Worm (Caenorhabditis elegans) whole organism, young adult: ENCODE measurements around the gene H01G02.3.
A peak's percentile ranks its signal among the peaks of the same experiment; 100 is the strongest.
"Not testable (repeated sequence)": the region's sequence is repeated elsewhere in the genome, so short reads cannot be mapped to it uniquely, and the experiment has no call there.

ENCODE experiments used
- B0336.3 ChIP-seq: fragments of 200-800 bp; sonication (Bioruptor generic); IDR thresholded peaks from 2 replicates; pipeline ENCODE4 v1.3.6; 2022; ENCODE audit warnings: missing genetic modification characterization, missing compliant biosample characterization
- F10E7.11 ChIP-seq: sonication (generic microtip); optimal IDR thresholded peaks from 2 replicates; lab custom pipeline; 2017; ENCODE audit warnings: mild to moderate bottlenecking, missing genetic modification characterization, moderate library complexity, missing compliant biosample characterization
- F22D6.2 ChIP-seq: sonication (generic microtip); optimal IDR thresholded peaks from 2 replicates; lab custom pipeline; 2016; ENCODE audit warnings: mild to moderate bottlenecking, missing genetic modification characterization, missing compliant biosample characterization
- F37B4.10 ChIP-seq: fragments of 200-800 bp; sonication (Bioruptor generic); IDR thresholded peaks from 2 replicates; pipeline ENCODE4 v1.3.6; 2022; ENCODE audit warnings: missing genetic modification characterization, missing compliant biosample characterization
- F39B2.1 ChIP-seq: fragments of 200-800 bp; sonication (Bioruptor generic); IDR thresholded peaks from 2 replicates; pipeline ENCODE4 v1.3.6; 2022; ENCODE audit warnings: missing genetic modification reagents, missing genetic modification characterization, missing compliant biosample characterization
- F57A8.1 ChIP-seq: fragments of 200-800 bp; sonication (Bioruptor generic); optimal IDR thresholded peaks from 2 replicates; lab custom pipeline; 2018; ENCODE audit warnings: mild to moderate bottlenecking, missing genetic modification characterization, moderate library complexity, missing compliant biosample characterization
- K12H6.12 ChIP-seq: fragments of 200-800 bp; sonication (Bioruptor generic); optimal IDR thresholded peaks from 2 replicates; lab custom pipeline; 2018; ENCODE audit warnings: mild to moderate bottlenecking, missing genetic modification characterization, missing compliant biosample characterization
- Y53F4B.3 ChIP-seq: fragments of 200-800 bp; sonication (Bioruptor generic); IDR thresholded peaks from 2 replicates; pipeline ENCODE4 v1.3.6; 2022; ENCODE audit warnings: missing genetic modification reagents, missing genetic modification characterization, missing compliant biosample characterization
- Y53G8AR.9 ChIP-seq: fragments of 200-800 bp; sonication (Bioruptor generic); conservative IDR thresholded peaks from 2 replicates; pipeline ENCODE4 v1.3.6; 2022; ENCODE audit warnings: missing genetic modification reagents, missing genetic modification characterization, missing compliant biosample characterization
- Y56A3A.18 ChIP-seq: fragments of 200-800 bp; sonication (Bioruptor generic); IDR thresholded peaks from 2 replicates; pipeline ENCODE4 v1.3.6; 2022; ENCODE audit warnings: missing genetic modification reagents, missing genetic modification characterization, missing compliant biosample characterization
- akir-1 ChIP-seq: fragments of 200-800 bp; sonication (Bioruptor generic); optimal IDR thresholded peaks from 2 replicates; lab custom pipeline; 2018; ENCODE audit warnings: mild to moderate bottlenecking, missing genetic modification characterization, moderate library complexity, missing compliant biosample characterization
- aptf-3 ChIP-seq: fragments of 200-800 bp; sonication (Bioruptor generic); IDR thresholded peaks from 2 replicates; pipeline ENCODE4 v1.3.6; 2022; ENCODE audit warnings: missing genetic modification characterization, missing compliant biosample characterization
- attf-3 ChIP-seq: fragments of 200-800 bp; sonication (Bioruptor generic); conservative IDR thresholded peaks from 2 replicates; pipeline ENCODE4 v1.3.6; 2022; ENCODE audit warnings: missing genetic modification reagents, missing genetic modification characterization, missing compliant biosample characterization
- bed-2 ChIP-seq: fragments of 200-800 bp; sonication (Bioruptor generic); IDR thresholded peaks from 2 replicates; pipeline ENCODE4 v1.3.6; 2022; ENCODE audit warnings: missing genetic modification reagents, missing genetic modification characterization, missing compliant biosample characterization
- cebp-2 ChIP-seq: fragments of 200-800 bp; sonication (Bioruptor generic); IDR thresholded peaks from 2 replicates; pipeline ENCODE4 v1.3.6; 2022; ENCODE audit warnings: missing genetic modification characterization, missing compliant biosample characterization
- ceh-27 ChIP-seq: fragments of 200-800 bp; sonication (Bioruptor generic); optimal IDR thresholded peaks from 2 replicates; lab custom pipeline; 2018; ENCODE audit warnings: mild to moderate bottlenecking, missing genetic modification characterization, moderate library complexity, missing compliant biosample characterization
- dpff-1 ChIP-seq: sonication (generic microtip); optimal IDR thresholded peaks from 2 replicates; lab custom pipeline; 2017; ENCODE audit warnings: mild to moderate bottlenecking, missing genetic modification characterization, missing compliant biosample characterization
- dpl-1 ChIP-seq: fragments of 150-350 bp; optimal IDR thresholded peaks from 2 replicates; lab custom pipeline; 2014; ENCODE audit warnings: missing biosample characterization, missing genetic modification reagents, missing genetic modification characterization
- egl-18 ChIP-seq: fragments of 200-800 bp; sonication (Bioruptor generic); IDR thresholded peaks from 2 replicates; pipeline ENCODE4 v1.3.6; 2022; ENCODE audit warnings: missing genetic modification reagents, missing genetic modification characterization, missing compliant biosample characterization
- ekl-4 ChIP-seq: fragments of 200-800 bp; sonication (Bioruptor generic); IDR thresholded peaks from 2 replicates; pipeline ENCODE4 v1.3.6; 2022; ENCODE audit warnings: missing genetic modification reagents, missing genetic modification characterization, missing compliant biosample characterization
- hlh-12 ChIP-seq: sonication (generic microtip); optimal IDR thresholded peaks from 2 replicates; lab custom pipeline; 2016; ENCODE audit warnings: missing genetic modification characterization, missing compliant biosample characterization
- hsf-1 ChIP-seq: fragments of 200-800 bp; sonication (Bioruptor generic); IDR thresholded peaks from 2 replicates; pipeline ENCODE4 v1.3.6; 2022; ENCODE audit warnings: missing genetic modification reagents, missing genetic modification characterization, missing compliant biosample characterization
- lag-1 ChIP-seq: fragments of 200-800 bp; sonication (Bioruptor generic); IDR thresholded peaks from 2 replicates; pipeline ENCODE4 v1.3.6; 2022; ENCODE audit warnings: missing genetic modification reagents, missing genetic modification characterization, missing compliant biosample characterization
- let-526 ChIP-seq: fragments of 200-800 bp; sonication (Bioruptor generic); IDR thresholded peaks from 2 replicates; pipeline ENCODE4 v1.3.6; 2022; ENCODE audit warnings: missing genetic modification reagents, missing genetic modification characterization, missing compliant biosample characterization
- let-607 ChIP-seq, 2 experiments: fragments of 200-800 bp in 1 of 2; sonication (Bioruptor generic) in 1 of 2; sonication (generic microtip) in 1 of 2; optimal IDR thresholded peaks; 2 replicates each; lab custom pipeline; 2016 to 2018; ENCODE audit warnings: mild to moderate bottlenecking in 2 of 2, missing compliant biosample characterization in 2 of 2, missing genetic modification characterization in 2 of 2, moderate library complexity in 2 of 2, missing genotype in 1 of 2
- lin-35 ChIP-seq, 3 experiments: fragments of 150-350 bp in 2 of 3; sonication (generic microtip) in 1 of 3; optimal IDR thresholded peaks; 2 replicates each; lab custom pipeline; 2014 to 2018; ENCODE audit warnings: missing biosample characterization in 3 of 3, missing genetic modification characterization in 3 of 3, missing genetic modification reagents in 3 of 3
- lin-40 ChIP-seq: sonication (generic microtip); optimal IDR thresholded peaks from 2 replicates; lab custom pipeline; 2016; ENCODE audit warnings: missing genetic modification characterization, mild to moderate bottlenecking, missing compliant biosample characterization, missing genotype, missing genetic modification reagents
- lir-1 ChIP-seq: fragments of 200-800 bp; sonication (Bioruptor generic); conservative IDR thresholded peaks from 2 replicates; pipeline ENCODE4 v1.3.6; 2022; ENCODE audit warnings: missing genetic modification reagents, missing genetic modification characterization, missing compliant biosample characterization
- madf-10 ChIP-seq: sonication (generic microtip); optimal IDR thresholded peaks from 2 replicates; lab custom pipeline; 2016; ENCODE audit warnings: mild to moderate bottlenecking, missing genetic modification characterization, missing compliant biosample characterization
- madf-6 ChIP-seq: fragments of 200-800 bp; sonication (Bioruptor generic); IDR thresholded peaks from 2 replicates; pipeline ENCODE4 v1.3.6; 2022; ENCODE audit warnings: missing genetic modification reagents, missing genetic modification characterization, missing compliant biosample characterization
- mel-28 ChIP-seq: sonication (generic microtip); optimal IDR thresholded peaks from 2 replicates; lab custom pipeline; 2016; ENCODE audit warnings: borderline replicate concordance, mild to moderate bottlenecking, missing genetic modification characterization, missing compliant biosample characterization
- mes-4 ChIP-seq: sonication (generic microtip); optimal IDR thresholded peaks from 2 replicates; lab custom pipeline; 2016; ENCODE audit warnings: missing genotype, missing genetic modification characterization, missing compliant biosample characterization
- mxl-1 ChIP-seq: sonication (generic microtip); optimal IDR thresholded peaks from 2 replicates; lab custom pipeline; 2016; ENCODE audit warnings: missing genetic modification characterization, missing compliant biosample characterization
- nfya-1 ChIP-seq: sonication (generic microtip); optimal IDR thresholded peaks from 2 replicates; lab custom pipeline; 2017; ENCODE audit warnings: antibody characterized with exemption, missing compliant biosample characterization, missing genetic modification characterization, borderline replicate concordance; ENCODE audit not compliant: insufficient read depth
- nhr-179 ChIP-seq: sonication (generic microtip); optimal IDR thresholded peaks from 2 replicates; lab custom pipeline; 2016; ENCODE audit warnings: mild to moderate bottlenecking, missing genetic modification characterization, missing compliant biosample characterization
- nhr-90 ChIP-seq: sonication (generic microtip); optimal IDR thresholded peaks from 2 replicates; lab custom pipeline; 2016; ENCODE audit warnings: missing genotype, mild to moderate bottlenecking, missing genetic modification characterization, missing compliant biosample characterization
- repo-1 ChIP-seq: sonication (generic microtip); optimal IDR thresholded peaks from 2 replicates; lab custom pipeline; 2017; ENCODE audit warnings: mild to moderate bottlenecking, missing genetic modification characterization, missing compliant biosample characterization
- snpc-1.3 ChIP-seq: sonication (generic microtip); optimal IDR thresholded peaks from 2 replicates; lab custom pipeline; 2017; ENCODE audit warnings: missing genetic modification characterization, mild to moderate bottlenecking, missing compliant biosample characterization, antibody characterized with exemption, moderate library complexity, missing genotype, missing genetic modification reagents; ENCODE audit not compliant: insufficient read depth
- somi-1 ChIP-seq: fragments of 200-800 bp; sonication (Bioruptor generic); optimal IDR thresholded peaks from 2 replicates; lab custom pipeline; 2018; ENCODE audit warnings: mild to moderate bottlenecking, missing genetic modification characterization, missing compliant biosample characterization
- tbp1 ChIP-seq: fragments of 200-800 bp; sonication (Bioruptor generic); optimal IDR thresholded peaks from 2 replicates; lab custom pipeline; 2018; ENCODE audit warnings: mild to moderate bottlenecking, missing genetic modification characterization, missing compliant biosample characterization
- tbx-9 ChIP-seq: sonication (generic microtip); optimal IDR thresholded peaks from 2 replicates; lab custom pipeline; 2016; ENCODE audit warnings: borderline replicate concordance, missing genetic modification characterization, inconsistent platforms, missing compliant biosample characterization
- unc-62 ChIP-seq: fragments of 150-350 bp; optimal IDR thresholded peaks from 2 replicates; lab custom pipeline; 2014; ENCODE audit warnings: missing biosample characterization, missing genetic modification reagents, missing genetic modification characterization
- zfh-2 ChIP-seq: fragments of 200-800 bp; sonication (Bioruptor generic); conservative IDR thresholded peaks from 2 replicates; pipeline ENCODE4 v1.3.6; 2022; ENCODE audit warnings: missing genetic modification reagents, missing genetic modification characterization, missing compliant biosample characterization
- ztf-6 ChIP-seq: fragments of 200-800 bp; sonication (Bioruptor generic); IDR thresholded peaks from 2 replicates; pipeline ENCODE4 v1.3.6; 2022; ENCODE audit warnings: missing genetic modification reagents, missing genetic modification characterization, missing compliant biosample characterization

H01G02.3 gene

DNA sequence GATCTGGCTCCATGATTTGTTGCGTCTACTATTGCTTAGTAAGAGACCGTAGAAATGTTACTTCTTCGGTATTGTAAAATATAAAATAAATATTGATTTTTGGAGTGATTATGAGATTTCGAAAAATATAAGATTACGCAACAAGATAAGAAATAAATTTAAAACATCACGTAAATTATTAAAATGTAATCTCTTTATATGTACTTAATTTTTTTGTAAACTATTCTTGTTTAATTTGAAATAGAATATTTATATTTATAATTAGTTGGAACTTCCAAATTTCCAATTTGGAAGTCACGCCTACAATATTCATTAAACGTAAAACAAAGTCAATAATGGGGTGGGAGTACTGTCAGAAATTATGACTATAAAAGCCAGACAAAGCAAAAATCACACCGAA is 41.1 kb upstream of the H01G02.3 start, which contains the start of gene M117.4:
TSS of gene M117.4 (minus strand) at position 101 of the 400 bp plus-strand sequence.
- TF ChIP-seq attf-3 (GFP tag; lab: Robert Waterston, UW): no peak

- not testable (repeated sequence) for TF ChIP-seq ceh-27 (GFP tag; lab: Kevin White, UChicago); F10E7.11 (tag; lab: Kevin White, UChicago); let-526 (GFP tag; lab: Robert Waterston, UW)
These were observed 35.6 kb upstream of the H01G02.3 start, which contains the start of gene M117.6 for ce11 chrIV:11828012-11828411. Gene M117.6, minus strand, starts transcription at chrIV:11828112.

DNA sequence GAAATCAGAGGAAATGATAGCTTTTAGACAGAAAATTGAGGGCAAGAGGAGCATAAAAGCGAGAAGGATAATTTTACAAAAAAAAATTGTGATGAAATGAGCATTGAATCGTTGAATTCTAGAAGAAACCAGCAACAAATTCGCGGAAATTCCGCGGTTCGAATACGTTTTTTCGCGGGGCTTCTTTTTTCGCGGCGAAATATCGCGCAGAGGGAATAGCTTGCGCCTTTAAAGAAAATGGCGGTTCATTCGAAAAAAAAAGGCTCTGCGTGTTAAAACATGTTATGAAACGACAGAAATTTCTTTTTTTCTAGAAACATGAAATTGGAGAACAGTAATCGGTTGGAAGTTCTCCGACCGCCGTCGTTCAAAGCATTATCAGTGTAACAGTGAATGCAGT is 30.1 kb upstream of the H01G02.3 start:
- TF ChIP-seq F10E7.11 (tag; lab: Kevin White, UChicago): no peak
- no peak for TF ChIP-seq tbx-9 (tag; lab: Kevin White, UChicago)
- TF ChIP-seq lin-40 (tag; lab: Kevin White, UChicago): no peak
- TF ChIP-seq F22D6.2 (tag; lab: Kevin White, UChicago): no peak
- TF ChIP-seq aptf-3: no peak
- TF ChIP-seq zfh-2: no peak
- no peak for TF ChIP-seq Y56A3A.18 (GFP tag; lab: Robert Waterston, UW)
- TF ChIP-seq let-526 (GFP tag; lab: Robert Waterston, UW): no peak
- TF ChIP-seq bed-2: no peak
- no peak for TF ChIP-seq mes-4 (tag; lab: Kevin White, UChicago)
- peak in 2 of 3 experiments; percentile 42 to 61 for TF ChIP-seq lin-35 (GFP tag; optimal IDR thresholded peaks at IDR 0.05; lab: Kevin White, UChicago)
- no peak for TF ChIP-seq mel-28 (tag; lab: Kevin White, UChicago)
- no peak for TF ChIP-seq ceh-27 (GFP tag; lab: Kevin White, UChicago)
- TF ChIP-seq K12H6.12 (tag; lab: Kevin White, UChicago): no peak
- no peak for TF ChIP-seq let-607 (tag; optimal IDR thresholded peaks at IDR 0.05; lab: Kevin White, UChicago)
- TF ChIP-seq dpff-1 (tag; lab: Kevin White, UChicago): no peak
- TF ChIP-seq ztf-6 (GFP tag; lab: Robert Waterston, UW): no peak
- no peak for TF ChIP-seq unc-62 (GFP tag; lab: Kevin White, UChicago)
- TF ChIP-seq egl-18 (GFP tag; lab: Robert Waterston, UW): no peak
- TF ChIP-seq F37B4.10 (GFP tag; lab: Robert Waterston, UW): no peak
- TF ChIP-seq dpl-1 (GFP tag; lab: Kevin White, UChicago): peak; percentile 94
- TF ChIP-seq lir-1 (GFP tag; lab: Robert Waterston, UW): 0 out of 2 replicates have a peak, but pooled peaks have one; percentile 29
- no peak for TF ChIP-seq repo-1 (tag; lab: Kevin White, UChicago)
- TF ChIP-seq madf-6 (GFP tag; lab: Robert Waterston, UW): peak; percentile 98
- TF ChIP-seq somi-1 (GFP tag; lab: Kevin White, UChicago): no peak
- TF ChIP-seq nhr-179 (tag; lab: Kevin White, UChicago): no peak
- no peak for TF ChIP-seq lag-1 (GFP tag; lab: Robert Waterston, UW)
- TF ChIP-seq F39B2.1 (GFP tag; lab: Robert Waterston, UW): no peak
- TF ChIP-seq hsf-1 (GFP tag; lab: Robert Waterston, UW): peak; percentile 96
- no peak for TF ChIP-seq madf-10 (tag; lab: Kevin White, UChicago)
- TF ChIP-seq cebp-2: no peak
- peak; percentile 26 for TF ChIP-seq snpc-1.3
- no peak for TF ChIP-seq F57A8.1 (GFP tag; lab: Kevin White, UChicago)
- no peak for TF ChIP-seq akir-1
- peak; percentile 83 for TF ChIP-seq ekl-4 (GFP tag; lab: Robert Waterston, UW)
- TF ChIP-seq mxl-1 (tag; lab: Kevin White, UChicago): no peak
- peak; percentile 8; the same call in 1 of the 2 replicates for TF ChIP-seq Y53G8AR.9 (GFP tag; lab: Robert Waterston, UW)
- no peak for TF ChIP-seq tbp1 (GFP tag; lab: Kevin White, UChicago)
- TF ChIP-seq nhr-90 (tag; lab: Kevin White, UChicago): no peak
- no peak for TF ChIP-seq B0336.3 (GFP tag; lab: Robert Waterston, UW)
- no peak for TF ChIP-seq Y53F4B.3 (GFP tag; lab: Robert Waterston, UW)
- no peak for TF ChIP-seq hlh-12
- TF ChIP-seq attf-3 (GFP tag; lab: Robert Waterston, UW): no peak
- no peak for TF ChIP-seq nfya-1 (tag; lab: Kevin White, UChicago)
